Fruit fly (Drosophila melanogaster): ENCODE measurements around the gene oxt.

- TF ChIP-seq CG11762 (GFP tag; optimal IDR thresholded peaks at IDR 0.05; ENCODE audit: insufficient read depth) (no peak), pdm3 (GFP tag; optimal IDR thresholded peaks at IDR 0.05) (no peak), Hr39 (GFP tag; optimal IDR thresholded peaks at IDR 0.05) (no peak)
These were observed 25.4 kb downstream of the oxt start, which contains the start of gene CG9018 for dm6 chr3L:2237034-2237433.
